Worm (Caenorhabditis elegans) whole organism, early embryonic: ENCODE measurements around the gene Y26E6A.2.

Experiments
- B0310.2 ChIP-seq: sonication (generic microtip); optimal IDR thresholded peaks from 2 replicates; lab custom pipeline; 2016; ENCODE audit warnings: mild to moderate bottlenecking, missing genetic modification characterization, missing compliant biosample characterization
- F13C5.2 ChIP-seq: sonication (generic microtip); optimal IDR thresholded peaks from 2 replicates; lab custom pipeline; 2017; ENCODE audit warnings: mild to moderate bottlenecking, missing genetic modification characterization, inconsistent platforms, missing compliant biosample characterization
- aly-1 ChIP-seq: sonication (generic microtip); optimal IDR thresholded peaks from 2 replicates; lab custom pipeline; 2016; ENCODE audit warnings: missing genetic modification characterization, missing compliant biosample characterization
- ama-1 ChIP-seq: fragments of 150-350 bp; optimal IDR thresholded peaks from 2 replicates; lab custom pipeline; 2014
- ceh-13 ChIP-seq: fragments of 200-800 bp; sonication (Bioruptor generic); optimal IDR thresholded peaks from 2 replicates; lab custom pipeline; 2018; ENCODE audit warnings: mild to moderate bottlenecking, missing genetic modification characterization, missing compliant biosample characterization
- ceh-36 ChIP-seq: sonication (generic microtip); optimal IDR thresholded peaks from 2 replicates; lab custom pipeline; 2016; ENCODE audit warnings: missing genetic modification characterization, inconsistent platforms, missing compliant biosample characterization
- ets-7 ChIP-seq: sonication (generic microtip); optimal IDR thresholded peaks from 2 replicates; lab custom pipeline; 2016; ENCODE audit warnings: missing genotype, missing genetic modification characterization, missing compliant biosample characterization
- flt-1 ChIP-seq: fragments of 200-800 bp; sonication (Bioruptor generic); IDR thresholded peaks from 2 replicates; pipeline ENCODE4 v1.3.6; 2022; ENCODE audit warnings: missing genetic modification characterization, missing compliant biosample characterization
- hnd-1 ChIP-seq: sonication (generic microtip); optimal IDR thresholded peaks from 2 replicates; lab custom pipeline; 2016; ENCODE audit warnings: missing genetic modification characterization, missing compliant biosample characterization
- sea-1 ChIP-seq: fragments of 200-800 bp; sonication (Bioruptor generic); conservative IDR thresholded peaks from 2 replicates; pipeline ENCODE4 v1.3.6; 2022; ENCODE audit warnings: missing genetic modification characterization, missing compliant biosample characterization
- tbx-11 ChIP-seq: fragments of 200-800 bp; sonication (Bioruptor generic); IDR thresholded peaks from 2 replicates; pipeline ENCODE4 v1.3.6; 2022; ENCODE audit warnings: missing genetic modification characterization, missing compliant biosample characterization
- tbx-37 ChIP-seq: fragments of 200-800 bp; sonication (Bioruptor generic); conservative IDR thresholded peaks from 2 replicates; pipeline ENCODE4 v1.3.6; 2022; ENCODE audit warnings: missing genetic modification reagents, missing genetic modification characterization, missing compliant biosample characterization
- tra-4 ChIP-seq: sonication (generic microtip); optimal IDR thresholded peaks from 2 replicates; lab custom pipeline; 2017; ENCODE audit warnings: missing genetic modification characterization, missing compliant biosample characterization

ce11 chrX:13878082-13878481 lies 36.1 kb downstream of the Y26E6A.2 start:
- no peak for TF ChIP-seq tra-4 (tag; lab: Kevin White, UChicago)
- TF ChIP-seq flt-1 (GFP tag; lab: Robert Waterston, UW): no peak
- no peak for TF ChIP-seq tbx-37
- no peak for TF ChIP-seq ets-7 (tag; lab: Kevin White, UChicago)
- no peak for TF ChIP-seq sea-1 (GFP tag; lab: Robert Waterston, UW)
- TF ChIP-seq ceh-36 (tag; lab: Kevin White, UChicago): no peak
- TF ChIP-seq ama-1: no peak
- no peak for TF ChIP-seq aly-1 (tag; lab: Kevin White, UChicago)
- no peak for TF ChIP-seq tbx-11 (GFP tag; lab: Robert Waterston, UW)
- TF ChIP-seq ceh-13 (GFP tag; lab: Kevin White, UChicago): no peak
- TF ChIP-seq B0310.2: no peak
- TF ChIP-seq hnd-1 (tag; lab: Kevin White, UChicago): no peak
- no peak for TF ChIP-seq F13C5.2 (tag; lab: Kevin White, UChicago)
